Fruit fly (Drosophila melanogaster) whole organism, larva: ENCODE data around the gene colt.

Source experiments
- noc ChIP-seq: fragments of 200-800 bp; sonication (Bioruptor generic); optimal IDR thresholded peaks from 3 replicates; lab custom pipeline; 2019; ENCODE audit warnings: missing biosample characterization, mild to moderate bottlenecking, missing genetic modification characterization, moderate library complexity

The colt gene

DNA sequence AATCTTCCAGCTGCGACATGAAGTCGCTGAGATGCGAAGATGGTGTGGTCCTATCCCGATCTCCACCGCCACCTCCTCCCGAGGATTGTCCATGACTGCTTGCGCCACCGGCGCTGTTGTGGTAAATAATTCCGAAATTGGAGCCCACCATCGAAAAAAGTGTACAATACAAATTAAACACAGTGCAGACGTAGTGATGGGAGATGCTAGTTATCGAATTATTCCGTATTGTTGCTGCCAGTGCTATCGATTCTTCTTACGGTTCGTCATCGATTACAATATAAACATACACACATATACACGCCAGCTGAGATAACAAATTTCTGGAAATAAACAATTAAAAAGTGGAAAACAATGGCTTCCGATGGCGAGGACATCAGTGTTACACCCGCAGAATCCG lies 2.2 kb downstream of the colt start, which contains the start of the genes Taf10b and Taf10:
Gene Taf10b (minus strand): TSS at position 219 of the 400 bp plus-strand sequence.
Gene Taf10 (plus strand): TSS at position 264 of the 400 bp plus-strand sequence.
- peak; percentile 22 for TF ChIP-seq noc (tag; lab: Kevin White, UChicago)

DNA sequence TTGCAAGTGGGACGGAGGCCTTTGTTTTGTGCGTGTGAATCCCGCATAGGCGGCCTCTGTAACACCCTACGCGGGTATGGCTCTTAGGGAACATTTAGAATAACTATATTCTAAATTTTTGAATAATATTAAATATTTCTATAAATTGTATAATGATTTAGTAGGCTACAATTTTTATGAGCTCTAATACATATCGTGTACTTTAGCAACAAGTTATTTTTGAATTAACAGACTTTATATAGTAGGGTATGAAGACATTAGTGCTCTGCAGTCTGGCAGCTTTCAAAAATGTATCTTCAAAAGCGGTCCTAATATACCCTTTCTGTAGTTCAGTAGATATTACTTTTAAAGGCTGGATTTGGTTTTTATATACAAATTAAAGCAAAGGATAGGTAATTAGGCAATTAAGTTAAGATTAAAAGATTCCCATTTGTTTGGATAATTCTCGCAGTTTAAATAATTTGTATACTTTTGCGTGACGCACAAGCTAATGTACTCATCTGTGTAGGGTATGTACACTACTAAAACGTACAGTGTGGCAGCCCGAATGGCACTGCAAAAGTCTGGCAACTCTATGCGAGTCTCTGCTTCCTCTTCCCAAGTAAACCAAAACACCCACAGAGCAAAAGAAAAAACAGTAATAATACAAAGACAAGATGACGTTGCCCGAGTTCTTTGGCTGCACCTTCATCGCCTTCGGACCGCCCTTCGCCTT lies 4.1 kb downstream of the colt start, which contains the start of the genes Snx21 and aph-1:
Gene Snx21 (minus strand): TSS at position 7 of the 715 bp plus-strand sequence.
Gene aph-1 (plus strand): TSS at position 575 of the 715 bp plus-strand sequence.
- TF ChIP-seq noc (tag; lab: Kevin White, UChicago), result peak; percentile 94

DNA sequence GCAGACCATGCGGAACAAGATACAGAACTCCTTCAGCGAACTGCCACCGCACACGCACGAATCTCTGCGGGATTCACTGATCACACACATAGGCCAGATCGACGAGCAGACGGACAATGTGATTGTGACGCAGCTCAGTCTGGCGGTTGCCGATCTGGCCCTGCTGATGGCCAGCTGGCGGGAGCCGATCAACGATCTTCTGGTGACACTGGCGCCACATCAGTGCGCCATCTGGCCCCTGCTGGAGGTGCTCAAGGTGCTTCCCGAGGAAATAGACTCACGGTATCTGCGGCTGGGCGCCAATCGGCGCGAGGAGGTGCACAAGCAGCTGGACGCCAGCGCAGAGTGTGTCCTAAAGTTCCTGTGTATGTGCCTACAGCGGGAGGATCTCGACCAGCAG lies 9.6 kb downstream of the colt start:
- no peak for TF ChIP-seq noc (tag; lab: Kevin White, UChicago)

DNA sequence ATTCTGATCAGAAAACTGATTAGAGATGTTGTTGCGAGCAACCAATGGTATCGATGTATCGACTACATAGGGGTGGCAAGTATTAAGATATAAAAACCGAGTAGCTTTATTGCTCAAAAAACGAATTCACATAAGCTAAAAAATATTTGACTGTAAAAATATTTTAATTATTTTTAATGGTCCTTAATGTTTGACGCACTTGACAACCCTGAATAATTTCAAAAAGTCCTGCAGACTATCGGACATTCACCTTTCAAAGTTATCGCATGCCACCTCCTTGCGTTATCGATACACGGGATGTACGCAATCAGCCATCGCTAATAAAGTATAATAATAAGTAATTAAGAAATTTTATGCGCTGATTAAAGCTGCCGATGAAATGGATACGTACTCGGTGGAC lies 10.2 kb downstream of the colt start, which contains the start of the genes HemK2, Snapin and Tnpo-SR:
Gene HemK2 (minus strand): TSS at position 24 of the 400 bp plus-strand sequence.
Gene Snapin (minus strand): TSS at position 24 of the 400 bp plus-strand sequence.
Gene Tnpo-SR (plus strand): TSS at position 271 of the 400 bp plus-strand sequence.
- peak; percentile 91 for TF ChIP-seq noc (tag; lab: Kevin White, UChicago)

DNA sequence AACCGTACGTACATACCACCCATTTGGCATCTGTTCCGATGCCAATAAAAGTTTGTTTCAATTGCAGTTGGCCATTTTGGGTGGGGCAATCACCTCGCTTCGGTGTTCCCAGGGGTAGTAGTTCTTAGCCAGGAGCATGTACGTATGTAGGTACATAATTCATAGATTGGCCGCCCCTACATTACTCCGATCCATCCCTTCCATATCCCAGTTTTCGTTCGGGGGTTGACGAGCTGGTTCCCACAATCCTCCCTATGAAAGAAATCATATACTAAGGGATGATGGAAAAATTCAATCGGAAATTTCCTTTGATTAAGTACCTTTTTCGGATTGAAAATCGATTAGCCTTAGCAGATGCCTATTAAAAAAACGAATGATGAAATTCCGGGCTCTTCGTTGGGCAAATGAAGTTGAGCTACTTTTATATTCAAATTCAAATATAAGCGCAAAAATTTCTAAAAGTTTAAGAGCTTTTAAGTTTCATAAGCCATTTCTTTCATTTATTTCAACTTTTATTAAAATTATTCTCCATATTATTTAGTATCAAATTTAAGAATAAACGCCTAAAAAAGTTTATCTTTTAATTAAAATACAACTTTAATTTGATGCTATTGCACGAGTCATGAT lies 11.8 kb downstream of the colt start:
- TF ChIP-seq noc (tag; lab: Kevin White, UChicago), result no peak

DNA sequence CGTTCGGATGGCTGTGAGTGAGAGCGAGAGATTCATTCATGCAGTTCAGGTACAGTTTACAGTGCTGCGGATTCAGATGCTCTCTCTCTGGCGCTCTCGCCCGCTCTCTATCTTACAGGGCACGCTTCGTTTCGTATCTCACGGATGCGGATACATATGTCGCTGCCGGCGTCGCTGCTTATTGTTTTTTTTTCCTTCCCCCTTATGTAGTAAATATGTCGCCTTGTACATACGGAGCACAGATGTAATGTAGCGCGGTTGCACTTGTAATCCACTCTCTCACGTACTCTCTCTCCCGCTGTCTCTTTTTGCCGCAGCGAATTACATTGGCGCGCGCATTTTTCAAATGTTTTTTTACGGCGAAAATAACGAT lies 14.6 kb downstream of the colt start:
- TF ChIP-seq noc (tag; lab: Kevin White, UChicago), result no peak

DNA sequence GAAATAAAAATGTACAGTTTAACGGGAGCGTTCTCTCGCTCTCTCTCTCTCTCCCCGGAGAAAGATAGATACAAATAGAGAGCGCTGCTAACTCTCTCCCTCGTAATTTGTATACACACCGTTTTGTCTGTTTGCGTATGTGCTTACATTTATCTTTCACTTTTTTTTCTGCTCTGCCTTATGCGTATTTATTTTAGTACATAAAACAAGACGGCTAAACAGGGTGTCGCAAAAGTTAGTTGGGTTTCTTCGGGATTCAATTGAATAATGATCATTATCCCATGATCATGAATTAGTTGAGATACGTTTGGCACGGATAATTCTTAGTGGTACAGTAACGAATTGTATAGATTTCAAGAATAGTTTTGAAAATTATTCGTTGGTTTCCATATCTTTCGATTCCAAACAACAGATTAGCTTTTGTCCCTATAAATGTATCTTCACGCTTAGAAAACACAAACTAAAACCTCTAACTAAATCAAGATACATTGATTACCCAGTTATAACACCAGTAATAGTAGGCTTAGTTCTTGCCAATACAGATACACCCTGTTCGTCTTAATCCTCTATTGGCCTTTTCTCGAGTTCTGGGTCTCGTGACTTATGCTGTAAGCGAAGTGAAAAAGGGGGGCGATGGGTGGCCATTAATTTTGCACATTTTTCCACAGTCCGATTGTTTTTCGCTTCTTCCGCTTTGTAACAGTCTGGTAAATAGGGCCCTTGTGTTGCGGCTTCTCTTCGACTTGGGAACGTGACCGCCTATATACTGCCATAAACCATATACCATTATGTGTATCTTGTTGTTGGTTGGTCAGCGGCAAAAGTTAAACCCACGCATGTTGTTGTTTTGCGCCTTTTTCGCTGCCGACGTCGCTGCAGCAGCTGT lies 15.2 kb downstream of the colt start:
- peak; percentile 88 for TF ChIP-seq noc (tag; lab: Kevin White, UChicago)

DNA sequence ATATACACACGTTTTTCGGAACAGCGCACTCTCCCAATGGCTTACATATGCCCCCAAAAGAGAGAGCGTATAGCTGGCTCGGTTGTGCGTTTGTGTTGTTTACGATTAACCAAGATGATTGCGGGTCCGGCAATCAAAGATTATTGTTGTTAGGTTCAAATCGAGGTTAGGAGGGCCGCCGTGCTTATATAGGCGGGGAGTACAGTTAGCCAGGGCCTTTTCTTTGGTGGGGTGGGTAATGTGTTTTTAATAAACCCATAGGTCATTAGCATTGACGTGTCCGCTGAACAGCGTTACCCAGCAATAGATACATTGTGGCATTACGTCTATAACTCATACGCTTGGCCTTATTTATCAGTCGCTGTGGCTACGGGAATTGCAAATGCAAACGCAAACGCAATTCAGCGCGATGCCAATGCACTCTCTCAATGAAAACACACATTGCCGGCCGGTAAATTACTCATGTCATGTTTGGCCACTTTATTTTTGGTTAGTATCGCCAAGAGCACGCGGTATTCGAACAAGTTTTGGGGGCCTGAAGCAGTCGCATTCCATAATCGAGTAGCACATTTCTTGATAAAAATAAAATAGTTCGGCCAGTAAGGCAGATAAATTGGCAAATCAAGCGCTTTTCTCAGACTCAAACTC lies 16.0 kb downstream of the colt start:
- no peak for TF ChIP-seq noc (tag; lab: Kevin White, UChicago)

DNA sequence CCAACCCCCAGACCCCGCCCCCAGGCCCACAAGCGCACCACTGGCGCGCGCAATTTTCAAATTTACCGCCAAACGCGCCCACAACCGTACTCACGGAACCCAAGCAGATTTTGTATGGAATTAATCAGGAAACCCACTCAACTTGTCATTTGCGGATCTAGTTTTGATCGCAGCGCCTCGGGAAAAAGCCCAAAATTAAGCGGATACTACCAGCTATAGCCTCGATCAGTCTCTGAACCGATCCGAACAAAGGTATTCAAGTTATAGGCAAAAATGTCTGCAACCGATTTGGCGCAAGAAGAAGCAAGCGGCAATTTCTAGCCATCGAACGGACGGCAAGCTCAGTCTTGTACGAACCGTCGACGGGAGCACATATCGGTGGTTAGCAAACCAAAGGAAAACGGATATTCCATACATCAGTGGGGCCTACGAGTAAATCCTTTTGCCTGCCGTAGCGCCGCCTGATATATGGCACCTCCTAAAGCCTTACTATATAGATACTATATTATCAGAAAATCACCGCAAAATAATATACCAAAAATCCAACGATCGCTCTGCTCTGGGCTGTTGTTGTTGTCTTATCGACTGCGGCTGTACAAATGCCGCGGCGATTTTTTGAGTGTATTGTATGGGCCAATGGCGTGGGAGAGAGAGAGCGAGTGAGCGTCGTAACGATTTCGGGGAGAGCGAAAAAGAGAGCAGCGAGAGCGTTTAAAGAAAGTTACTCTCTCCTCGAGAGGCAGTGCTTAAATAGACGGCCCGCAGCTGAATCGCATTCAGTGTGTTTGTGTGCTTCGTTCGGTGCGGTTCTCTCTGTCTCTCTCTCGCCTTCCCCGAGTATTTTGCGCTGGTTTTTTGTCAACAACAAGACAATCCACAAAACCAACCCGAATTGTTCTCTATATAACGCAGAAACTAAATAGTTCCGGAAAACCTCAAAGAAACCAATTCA lies 17.1 kb downstream of the colt start, which contains the start of gene Pgk:
Gene Pgk (minus strand): TSS at position 609 of the 952 bp plus-strand sequence.
- peak; percentile 65 for TF ChIP-seq noc (tag; lab: Kevin White, UChicago)

DNA sequence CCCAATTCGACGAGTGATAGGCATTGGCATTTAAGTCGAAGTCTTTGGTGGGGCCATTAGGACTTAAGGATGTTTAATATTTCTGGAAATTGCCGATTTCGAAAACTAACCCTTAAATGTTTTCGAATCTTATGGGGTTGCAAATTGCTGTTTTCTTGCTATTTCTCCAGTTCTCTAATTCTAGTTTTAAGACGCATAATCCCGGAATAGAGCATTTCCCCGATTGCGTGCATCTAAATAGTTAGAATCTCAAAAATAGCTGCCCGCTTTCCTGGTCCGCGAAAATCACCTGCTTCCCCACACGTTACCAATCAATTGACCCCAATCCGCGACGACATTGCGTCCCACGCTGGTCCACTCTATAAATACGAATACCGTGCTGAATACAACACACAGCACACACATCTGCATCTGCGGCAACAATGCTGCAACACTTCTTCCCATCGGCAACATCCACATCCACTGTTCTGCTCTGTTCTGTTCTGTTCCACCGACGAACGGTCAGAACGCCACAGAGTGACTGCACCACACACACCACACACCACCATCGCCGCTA lies 17.9 kb downstream of the colt start, which contains the start of gene Bacc:
Gene Bacc (plus strand): TSS at position 542 of the 556 bp plus-strand sequence.
- TF ChIP-seq noc (tag; lab: Kevin White, UChicago), result peak; percentile 96

DNA sequence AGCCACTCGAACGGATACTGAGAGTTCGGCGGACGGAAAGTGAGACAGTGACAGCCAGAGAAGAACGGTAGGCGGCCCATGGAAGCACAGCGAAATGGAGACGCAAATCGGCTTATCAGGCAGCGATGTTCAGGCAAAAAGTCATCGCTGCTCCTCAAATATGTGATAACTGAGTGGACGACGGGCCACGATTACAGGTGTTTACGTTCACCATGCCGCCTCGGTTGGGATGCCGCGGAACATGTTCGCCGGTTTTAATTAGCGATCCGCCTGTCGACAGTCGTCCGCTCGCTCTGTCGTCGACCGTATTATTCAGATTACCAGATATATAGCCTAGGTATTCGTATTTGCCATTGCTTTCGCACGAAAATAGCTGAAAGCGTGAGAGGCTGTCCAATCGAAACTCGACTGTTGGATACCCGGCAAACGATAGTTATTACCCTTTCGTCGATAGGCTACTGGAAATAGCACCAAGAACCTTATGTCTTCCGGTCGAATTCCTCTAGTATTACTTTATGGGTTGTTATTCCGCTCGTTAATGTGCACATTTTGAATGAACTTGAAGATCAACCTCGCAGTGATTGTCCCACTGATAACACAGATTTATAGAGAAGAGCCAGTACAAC lies 18.7 kb downstream of the colt start:
- TF ChIP-seq noc (tag; lab: Kevin White, UChicago), result no peak

DNA sequence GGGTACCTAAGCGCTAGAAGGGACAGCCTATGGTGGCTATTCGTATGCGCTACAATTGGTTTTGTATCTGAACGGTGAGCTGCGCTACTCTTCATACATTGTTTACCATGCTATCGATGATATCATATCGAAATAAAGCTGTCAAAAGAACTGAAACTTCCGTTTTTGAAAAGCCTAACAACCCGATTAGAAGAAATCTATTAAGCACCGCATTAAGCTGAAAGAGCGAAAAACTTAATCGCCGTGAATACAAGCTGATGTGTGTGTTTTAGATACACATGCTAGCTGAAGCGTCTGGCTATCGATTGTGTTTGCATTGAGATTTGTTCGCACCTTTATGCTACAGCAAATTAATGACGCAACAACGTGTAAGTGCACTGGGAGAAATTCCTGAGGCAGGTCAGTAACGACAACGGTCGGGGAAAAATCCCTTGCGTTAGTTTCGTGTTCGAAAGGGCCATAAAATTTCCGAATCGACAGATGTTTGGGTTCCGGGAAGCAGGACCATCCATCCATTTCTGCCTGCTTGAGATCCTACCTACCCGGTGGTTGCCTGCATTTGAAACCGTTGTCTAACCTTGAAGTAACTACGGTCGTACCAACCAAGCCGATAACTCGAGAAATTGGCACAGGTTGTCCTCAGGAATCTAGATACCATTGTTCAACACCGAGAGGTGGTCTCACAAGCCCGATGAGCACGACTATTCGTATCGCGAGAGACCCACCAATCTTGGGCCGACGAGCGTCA lies 19.4 kb downstream of the colt start:
- TF ChIP-seq noc (tag; lab: Kevin White, UChicago), result peak; percentile 81
